Worm (Caenorhabditis elegans) whole organism, young adult: Measurements from ENCODE around the gene F49C12.4.

Experiments
- F22D6.2 ChIP-seq: sonication (generic microtip); optimal IDR thresholded peaks from 2 replicates; lab custom pipeline; 2016; ENCODE audit warnings: mild to moderate bottlenecking, missing genetic modification characterization, missing compliant biosample characterization
- ceh-40 ChIP-seq: fragments of 200-800 bp; sonication (Bioruptor generic); IDR thresholded peaks from 2 replicates; pipeline ENCODE4 v1.3.6; 2022; ENCODE audit warnings: missing genetic modification characterization, missing compliant biosample characterization
- him-1 ChIP-seq: sonication (generic microtip); optimal IDR thresholded peaks from 2 replicates; lab custom pipeline; 2016; ENCODE audit warnings: missing genotype, missing genetic modification reagents, missing genetic modification characterization, missing compliant biosample characterization
- nfya-1 ChIP-seq: sonication (generic microtip); optimal IDR thresholded peaks from 2 replicates; lab custom pipeline; 2017; ENCODE audit warnings: antibody characterized with exemption, missing compliant biosample characterization, missing genetic modification characterization, borderline replicate concordance; ENCODE audit not compliant: insufficient read depth
- snpc-4 ChIP-seq, 5 experiments: fragments of 150-350 bp in 1 of 5; sonication (generic microtip) in 4 of 5; optimal IDR thresholded peaks; 2 replicates each; lab custom pipeline; 2014 to 2018; ENCODE audit warnings: missing genetic modification characterization in 5 of 5, missing biosample characterization in 3 of 5, antibody characterized with exemption in 2 of 5, mild to moderate bottlenecking in 2 of 5, missing compliant biosample characterization in 2 of 5, missing genotype in 2 of 5, moderate library complexity in 2 of 5, missing genetic modification reagents in 1 of 5
- sptf-2 ChIP-seq: fragments of 200-800 bp; sonication (Bioruptor generic); optimal IDR thresholded peaks from 2 replicates; lab custom pipeline; 2018; ENCODE audit warnings: mild to moderate bottlenecking, missing genetic modification characterization, missing compliant biosample characterization

DNA sequence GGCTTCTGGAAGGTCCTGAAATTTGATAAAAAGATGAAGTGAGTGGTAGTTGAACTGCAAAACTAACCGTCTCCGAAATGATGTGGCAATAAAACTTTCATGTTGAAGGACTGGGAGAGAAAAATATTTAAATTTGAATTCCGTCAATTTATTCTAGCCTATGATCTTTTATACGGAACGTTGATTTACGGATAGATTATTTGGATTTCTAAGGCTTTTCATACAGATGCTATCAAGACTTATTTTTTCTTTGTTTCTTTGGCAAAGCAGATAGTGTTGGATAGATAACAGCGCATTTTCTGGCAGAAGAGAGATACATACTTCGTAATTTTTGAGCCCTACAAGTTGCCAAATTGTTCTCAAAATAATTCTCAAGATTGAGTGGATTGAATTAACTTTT lies at the start of gene F49C12.4:
- TF ChIP-seq nfya-1 (tag; lab: Kevin White, UChicago) (no peak), him-1 (tag; lab: Kevin White, UChicago) (no peak), snpc-4 (GFP tag; optimal IDR thresholded peaks at IDR 0.05; lab: Kevin White, UChicago) (no peak), snpc-4 (tag; optimal IDR thresholded peaks at IDR 0.05; lab: Kevin White, UChicago) (no peak), F22D6.2 (no peak), ceh-40 (GFP tag; lab: Robert Waterston, UW) (no peak), sptf-2 (GFP tag; lab: Kevin White, UChicago) (no peak)
